Worm (Caenorhabditis elegans): ENCODE results near the gene nhr-183.

Gene nhr-183

ce11 chrV:2244751-2245150 is 19.7 kb downstream of the nhr-183 start, which contains the start of gene cyp-33C5 (continued):
- TF ChIP-seq mdl-1 (tag; optimal IDR thresholded peaks at IDR 0.05) = no peak
- no peak for TF ChIP-seq egl-5 (tag; optimal IDR thresholded peaks at IDR 0.05)
- TF ChIP-seq mml-1 (tag; optimal IDR thresholded peaks at IDR 0.05) = no peak
- TF ChIP-seq elt-2 (tag; optimal IDR thresholded peaks at IDR 0.05) = peak; percentile 36
- TF ChIP-seq ceh-16 (tag; optimal IDR thresholded peaks at IDR 0.05) = no peak

ce11 chrV:2242630-2243029 is 21.8 kb downstream of the nhr-183 start, which contains the start of gene cyp-33C3:
TSS of gene cyp-33C3 (plus strand) at chrV:2242778.
- TF ChIP-seq nhr-77 (tag; optimal IDR thresholded peaks at IDR 0.05) (no peak), nhr-12 (tag; optimal IDR thresholded peaks at IDR 0.05) (no peak), elt-2 (tag; optimal IDR thresholded peaks at IDR 0.05) (peak; percentile 18)

DNA sequence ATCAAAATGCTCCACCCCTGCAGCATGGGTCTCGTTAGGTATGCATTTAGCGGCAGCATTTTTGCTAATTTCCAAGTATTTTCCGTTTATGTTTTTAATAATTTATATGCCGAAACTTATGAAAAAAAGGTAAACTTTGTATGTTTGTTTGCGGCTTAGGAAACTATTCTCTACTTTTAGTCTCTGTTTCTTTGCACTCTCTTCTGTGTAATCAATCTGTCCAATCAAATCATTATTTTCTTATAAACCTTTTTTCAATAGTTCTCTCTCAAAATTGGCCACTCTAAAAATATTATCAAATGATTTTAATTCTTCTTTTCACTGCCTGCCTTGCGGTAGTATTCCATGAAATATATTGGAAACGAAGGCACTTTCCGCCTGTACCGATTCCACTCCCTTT is 26.4 kb downstream of the nhr-183 start:
- no peak for TF ChIP-seq mml-1 (tag; optimal IDR thresholded peaks at IDR 0.05)
- peak; percentile 57 for TF ChIP-seq pha-4 (tag; optimal IDR thresholded peaks at IDR 0.05)
- peak; percentile 8 for TF ChIP-seq pqm-1 (tag; optimal IDR thresholded peaks at IDR 0.05)
- TF ChIP-seq lsy-12 (tag; optimal IDR thresholded peaks at IDR 0.05) = no peak
- no peak for TF ChIP-seq tbx-2 (tag; optimal IDR thresholded peaks at IDR 0.05)
- no peak for TF ChIP-seq ceh-16 (tag; optimal IDR thresholded peaks at IDR 0.05)
- no peak for TF ChIP-seq nhr-77 (tag; optimal IDR thresholded peaks at IDR 0.05)
- TF ChIP-seq elt-2 (tag; optimal IDR thresholded peaks at IDR 0.05) = peak; percentile 26
- TF ChIP-seq ztf-11 (tag; optimal IDR thresholded peaks at IDR 0.05) = no peak
- no peak for TF ChIP-seq lin-39 (tag; optimal IDR thresholded peaks at IDR 0.05)
- no peak for TF ChIP-seq nhr-237 (tag; optimal IDR thresholded peaks at IDR 0.05)

DNA sequence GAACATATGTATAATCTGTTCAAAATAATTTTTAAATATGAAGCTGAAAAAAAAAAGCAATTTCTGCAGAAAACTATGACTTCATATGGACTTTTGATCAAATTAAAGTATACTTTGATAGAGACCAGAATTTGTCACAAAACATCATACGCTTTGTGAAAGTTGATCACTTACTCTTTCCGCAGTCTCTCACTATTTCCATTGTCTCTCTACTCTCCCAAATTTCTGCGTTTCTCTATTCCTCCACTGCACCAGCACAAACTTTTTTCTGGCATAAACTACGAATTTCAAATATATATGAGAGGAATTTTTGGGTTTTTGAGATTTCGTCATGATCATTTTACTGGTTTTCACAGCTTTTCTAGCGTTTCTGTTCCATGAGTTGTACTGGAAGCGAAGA is 28.6 kb downstream of the nhr-183 start, which contains the start of gene cyp-33C4:
cyp-33C4 (plus strand) TSS at position 293 of the 400 bp plus-strand sequence.
- TF ChIP-seq nhr-43 (tag; optimal IDR thresholded peaks at IDR 0.05; ENCODE audit: poor library complexity, severe bottlenecking) (no peak), nhr-23 (tag; optimal IDR thresholded peaks at IDR 0.05) (no peak), skn-1 (tag; optimal IDR thresholded peaks at IDR 0.05) (no peak), hmg-11 (tag; optimal IDR thresholded peaks at IDR 0.05) (peak; percentile 47), elt-2 (tag; optimal IDR thresholded peaks at IDR 0.05) (peak; percentile 43), unc-62 (GFP tag; optimal IDR thresholded peaks at IDR 0.05) (no peak), lin-39 (tag; optimal IDR thresholded peaks at IDR 0.05) (no peak), pqm-1 (tag; optimal IDR thresholded peaks at IDR 0.05) (peak; percentile 63), pha-4 (tag; optimal IDR thresholded peaks at IDR 0.05) (peak; percentile 39), ceh-28 (tag; optimal IDR thresholded peaks at IDR 0.05) (no peak), R02D3.7 (tag; optimal IDR thresholded peaks at IDR 0.05) (no peak), nhr-76 (tag; optimal IDR thresholded peaks at IDR 0.05) (no peak), lin-15B (tag; optimal IDR thresholded peaks at IDR 0.05) (no peak), mml-1 (tag; optimal IDR thresholded peaks at IDR 0.05) (no peak), ZK546.5 (tag; optimal IDR thresholded peaks at IDR 0.05) (no peak), nfya-1 (tag; optimal IDR thresholded peaks at IDR 0.05; ENCODE audit: insufficient read depth) (peak; percentile 38), nhr-25 (tag; optimal IDR thresholded peaks at IDR 0.05) (no peak), aly-2 (tag; optimal IDR thresholded peaks at IDR 0.05) (no peak), unc-39 (tag; optimal IDR thresholded peaks at IDR 0.05) (no peak), mdl-1 (tag; optimal IDR thresholded peaks at IDR 0.05) (no peak), jun-1 (tag; optimal IDR thresholded peaks at IDR 0.05) (peak; percentile 25), eor-1 (tag; optimal IDR thresholded peaks at IDR 0.05) (no peak), nhr-67 (tag; optimal IDR thresholded peaks at IDR 0.05) (no peak), fkh-10 (GFP tag; optimal IDR thresholded peaks at IDR 0.05) (no peak), snpc-4 (tag; optimal IDR thresholded peaks at IDR 0.05) (no peak), zag-1 (tag; optimal IDR thresholded peaks at IDR 0.05) (no peak)

DNA sequence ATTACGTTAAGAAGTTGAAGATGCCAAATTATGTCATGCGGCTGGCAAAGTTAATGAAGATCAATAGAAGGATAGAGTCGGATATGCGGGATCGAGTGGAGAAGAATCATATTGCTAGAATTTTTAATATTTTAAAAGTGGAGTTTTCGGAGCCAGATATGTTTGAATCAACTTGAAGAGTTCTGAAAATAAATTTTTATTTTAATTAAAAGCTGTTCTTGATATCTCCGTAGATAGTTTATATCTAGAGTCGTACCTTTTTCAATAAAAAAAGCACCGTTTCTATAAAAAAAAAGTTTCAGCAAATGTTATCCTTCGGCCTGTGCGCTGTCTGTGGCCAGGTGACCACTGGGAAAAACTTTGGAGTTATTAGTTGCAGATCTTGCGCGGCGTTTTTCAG is 31.3 kb downstream of the nhr-183 start, which contains the start of gene nhr-96:
nhr-96 (plus strand) TSS at position 301 of the 400 bp plus-strand sequence.
- TF ChIP-seq snpc-4 (tag; optimal IDR thresholded peaks at IDR 0.05) (no peak), skn-1 (tag; optimal IDR thresholded peaks at IDR 0.05) (no peak), nhr-28 (tag; optimal IDR thresholded peaks at IDR 0.05) (no peak), ztf-11 (tag; optimal IDR thresholded peaks at IDR 0.05) (no peak), pha-4 (tag; optimal IDR thresholded peaks at IDR 0.05) (no peak), nhr-76 (tag; optimal IDR thresholded peaks at IDR 0.05) (no peak), egl-27 (tag; optimal IDR thresholded peaks at IDR 0.05) (no peak), ceh-82 (tag; optimal IDR thresholded peaks at IDR 0.05) (no peak), ceh-28 (tag; optimal IDR thresholded peaks at IDR 0.05) (no peak), nhr-67 (tag; optimal IDR thresholded peaks at IDR 0.05) (no peak), ZK546.5 (tag; optimal IDR thresholded peaks at IDR 0.05) (no peak), fkh-10 (GFP tag; optimal IDR thresholded peaks at IDR 0.05) (no peak), R02D3.7 (tag; optimal IDR thresholded peaks at IDR 0.05) (no peak), daf-12 (tag; optimal IDR thresholded peaks at IDR 0.05) (no peak), nhr-77 (tag; optimal IDR thresholded peaks at IDR 0.05) (no peak), elt-2 (tag; optimal IDR thresholded peaks at IDR 0.05) (no peak), fos-1 (tag; optimal IDR thresholded peaks at IDR 0.05) (no peak), ceh-16 (tag; optimal IDR thresholded peaks at IDR 0.05) (no peak)

Data from whole organism, L3 larva.